Fruit fly (Drosophila melanogaster) S2 (cell line): ENCODE measurements around the gene dikar.

Source experiments
- CG8478 ChIP-seq: fragments of >200 bp; optimal IDR thresholded peaks from 2 replicates; lab custom pipeline; 2018
- CTCF ChIP-seq, 2 experiments: fragments of >200 bp; optimal IDR thresholded peaks; 2 replicates each; lab custom pipeline; 2018

- peak in 1 of 2 experiments; percentile 40 for TF ChIP-seq CTCF (optimal IDR thresholded peaks at IDR 0.05; lab: Kevin White, UChicago)
- no peak for TF ChIP-seq CG8478
Measured at dm6 chr3L:6742974-6743345, at the start of gene dikar.
